Fruit fly (Drosophila melanogaster) whole organism, wandering third instar larva: ENCODE measurements around the gene CG3704.

Source experiments
- Dif ChIP-seq: fragments of 200-275, 200-300 bp; sonication (Bioruptor generic); optimal IDR thresholded peaks from 2 replicates; lab custom pipeline; 2018; ENCODE audit warnings: missing biosample characterization, missing genetic modification characterization; ENCODE audit not compliant: partially characterized antibody
- sage ChIP-seq: fragments of 200-800 bp; sonication (Bioruptor generic); optimal IDR thresholded peaks from 2 replicates; lab custom pipeline; 2016; ENCODE audit warnings: missing biosample characterization, mild to moderate bottlenecking, missing genetic modification characterization
- usp ChIP-seq: fragments of >200 bp; optimal IDR thresholded peaks from 2 replicates; lab custom pipeline; 2017; ENCODE audit warnings: missing biosample characterization, missing genetic modification characterization

- TF ChIP-seq usp (GFP tag; lab: Kevin White, UChicago): no peak
- no peak for TF ChIP-seq Dif (GFP tag; lab: Kevin White, UChicago)
- no peak for TF ChIP-seq sage (GFP tag; lab: Kevin White, UChicago)
These were observed 42.2 kb downstream of the CG3704 start for dm6 chrX:898367-898766.
